Fruit fly (Drosophila melanogaster): ENCODE results near the gene CG18404.

The CG18404 gene

dm6 chr3R:30208766-30209484 lies 44.1 kb upstream of the CG18404 start, which contains the start of gene RpS7 (continued):
- TF ChIP-seq CG4424 (GFP tag; optimal IDR thresholded peaks at IDR 0.05) (peak; percentile 78), sd (tag; optimal IDR thresholded peaks at IDR 0.05) (no peak), Nf-YC (tag; optimal IDR thresholded peaks at IDR 0.05) (peak; percentile 78), CG2678 (tag; optimal IDR thresholded peaks at IDR 0.05) (peak; percentile 60), CG11085 (GFP tag; IDR thresholded peaks at IDR 0.05) (peak; percentile 80), Vsx1 (GFP tag; optimal IDR thresholded peaks at IDR 0.05) (peak; percentile 74), Fer2 (tag; optimal IDR thresholded peaks at IDR 0.05) (peak; percentile 27), CG18764 (GFP tag; optimal IDR thresholded peaks at IDR 0.05) (peak; percentile 28), CG9215 (GFP tag; IDR thresholded peaks at IDR 0.05) (no peak), CG9609 (GFP tag; optimal IDR thresholded peaks at IDR 0.05) (no peak), Asciz (GFP tag; optimal IDR thresholded peaks at IDR 0.05) (peak; percentile 78), HLH54F (GFP tag; optimal IDR thresholded peaks at IDR 0.05) (peak; percentile 5), CG18599 (GFP tag; optimal IDR thresholded peaks at IDR 0.05) (peak; percentile 49), stc (GFP tag; IDR thresholded peaks at IDR 0.05) (peak; percentile 76), CG10565 (GFP tag; optimal IDR thresholded peaks at IDR 0.05) (no peak), shn (GFP tag; optimal IDR thresholded peaks at IDR 0.05) (peak; percentile 16), ken (GFP tag; IDR thresholded peaks at IDR 0.05) (peak; percentile 71; the same call in 2 of the 3 replicates), Kr (GFP tag; optimal IDR thresholded peaks at IDR 0.05) (peak; percentile 55), prd (optimal IDR thresholded peaks at IDR 0.05) (no peak), prd (GFP tag; IDR thresholded peaks at IDR 0.05) (peak; percentile 44; the same call in 1 of the 3 replicates), Med (GFP tag) (peak; percentile 96), pan (optimal IDR thresholded peaks at IDR 0.05) (no peak), pan (GFP tag; optimal IDR thresholded peaks at IDR 0.05 in 1 of 2, IDR thresholded peaks at IDR 0.05 in 1 of 2) (peak in 1 of 2 experiments; percentile 80), CG17359 (tag; optimal IDR thresholded peaks at IDR 0.05) (peak; percentile 67), CG31365 (tag; optimal IDR thresholded peaks at IDR 0.05) (peak; percentile 76), Rx (GFP tag; IDR thresholded peaks at IDR 0.05) (peak; percentile 77), CG4854 (GFP tag; optimal IDR thresholded peaks at IDR 0.05) (peak; percentile 50), CG6854 (GFP tag; optimal IDR thresholded peaks at IDR 0.05) (peak; percentile 76), amos (GFP tag; IDR thresholded peaks at IDR 0.05; ENCODE audit: partially characterized antibody) (peak; percentile 96), CG8924 (tag; optimal IDR thresholded peaks at IDR 0.05) (peak; percentile 62), CG9876 (GFP tag; optimal IDR thresholded peaks at IDR 0.05) (peak; percentile 38), CG11560 (tag; IDR thresholded peaks at IDR 0.05) (peak; percentile 49; the same call in 1 of the 3 replicates), oc (tag; optimal IDR thresholded peaks at IDR 0.05) (peak; percentile 32), MTF-1 (GFP tag; optimal IDR thresholded peaks at IDR 0.05; ENCODE audit: borderline replicate concordance) (peak; percentile 90), CG12219 (GFP tag; optimal IDR thresholded peaks at IDR 0.05) (peak; percentile 71), CG7372 (GFP tag; IDR thresholded peaks at IDR 0.05) (peak; percentile 77), HHEX (GFP tag; optimal IDR thresholded peaks at IDR 0.05) (peak; percentile 87), nau (GFP tag; optimal IDR thresholded peaks at IDR 0.05) (peak; percentile 81), pros (GFP tag; optimal IDR thresholded peaks at IDR 0.05) (peak; percentile 33), CG4730 (GFP tag; IDR thresholded peaks at IDR 0.05) (peak; percentile 51; the same call in 1 of the 2 replicates), CG7987 (GFP tag; optimal IDR thresholded peaks at IDR 0.05) (peak; percentile 93), NK7.1 (GFP tag; optimal IDR thresholded peaks at IDR 0.05) (peak; percentile 46), CG3407 (GFP tag; optimal IDR thresholded peaks at IDR 0.05) (peak; percentile 68), Gug (GFP tag; IDR thresholded peaks at IDR 0.05) (peak; percentile 72; the same call in 3 of the 4 replicates), CG42726 (GFP tag; IDR thresholded peaks at IDR 0.05; ENCODE audit: partially characterized antibody) (peak; percentile 91), CG13123 (GFP tag; optimal IDR thresholded peaks at IDR 0.05) (no peak), Camta (GFP tag; optimal IDR thresholded peaks at IDR 0.05) (peak; percentile 29), row (GFP tag; IDR thresholded peaks at IDR 0.05) (peak; percentile 61), twi (tag; optimal IDR thresholded peaks at IDR 0.05) (peak; percentile 0)

All from whole organism, embryonic.